Worm (Caenorhabditis elegans) whole organism, young adult: ENCODE data around the gene F07C6.4.

Source experiments
- B0019.2 ChIP-seq: fragments of 200-800 bp; sonication (Bioruptor generic); conservative IDR thresholded peaks from 2 replicates; pipeline ENCODE4 v1.3.6; 2022; ENCODE audit warnings: missing genetic modification reagents, missing genetic modification characterization, missing compliant biosample characterization
- B0035.1 ChIP-seq: sonication (generic microtip); optimal IDR thresholded peaks from 2 replicates; lab custom pipeline; 2016; ENCODE audit warnings: missing genetic modification characterization, mild to moderate bottlenecking, missing compliant biosample characterization, missing genotype, missing genetic modification reagents
- D2030.7 ChIP-seq: fragments of 200-800 bp; sonication (Bioruptor generic); IDR thresholded peaks from 2 replicates; pipeline ENCODE4 v1.3.6; 2022; ENCODE audit warnings: missing genetic modification reagents, missing genetic modification characterization, missing compliant biosample characterization
- F10E7.11 ChIP-seq: sonication (generic microtip); optimal IDR thresholded peaks from 2 replicates; lab custom pipeline; 2017; ENCODE audit warnings: mild to moderate bottlenecking, missing genetic modification characterization, moderate library complexity, missing compliant biosample characterization
- F33H1.4 ChIP-seq: fragments of 200-800 bp; sonication (Bioruptor generic); IDR thresholded peaks from 2 replicates; pipeline ENCODE4 v1.3.6; 2022; ENCODE audit warnings: missing genetic modification reagents, missing genetic modification characterization, missing compliant biosample characterization
- F37B4.10 ChIP-seq: fragments of 200-800 bp; sonication (Bioruptor generic); IDR thresholded peaks from 2 replicates; pipeline ENCODE4 v1.3.6; 2022; ENCODE audit warnings: missing genetic modification characterization, missing compliant biosample characterization
- F39B2.1 ChIP-seq: fragments of 200-800 bp; sonication (Bioruptor generic); IDR thresholded peaks from 2 replicates; pipeline ENCODE4 v1.3.6; 2022; ENCODE audit warnings: missing genetic modification reagents, missing genetic modification characterization, missing compliant biosample characterization
- F52B5.7 ChIP-seq: sonication (generic microtip); optimal IDR thresholded peaks from 2 replicates; lab custom pipeline; 2016; ENCODE audit warnings: mild to moderate bottlenecking, missing genetic modification characterization, missing compliant biosample characterization
- F55B11.4 ChIP-seq: sonication (generic microtip); optimal IDR thresholded peaks from 2 replicates; lab custom pipeline; 2016; ENCODE audit warnings: missing compliant biosample characterization, missing genetic modification characterization, borderline replicate concordance; ENCODE audit not compliant: insufficient read depth
- F57C9.4 ChIP-seq: sonication (generic microtip); optimal IDR thresholded peaks from 2 replicates; lab custom pipeline; 2017; ENCODE audit warnings: mild to moderate bottlenecking, missing genetic modification characterization, missing compliant biosample characterization
- Y53F4B.3 ChIP-seq: fragments of 200-800 bp; sonication (Bioruptor generic); IDR thresholded peaks from 2 replicates; pipeline ENCODE4 v1.3.6; 2022; ENCODE audit warnings: missing genetic modification reagents, missing genetic modification characterization, missing compliant biosample characterization
- Y53G8AR.9 ChIP-seq: fragments of 200-800 bp; sonication (Bioruptor generic); conservative IDR thresholded peaks from 2 replicates; pipeline ENCODE4 v1.3.6; 2022; ENCODE audit warnings: missing genetic modification reagents, missing genetic modification characterization, missing compliant biosample characterization
- Y67H2A.10 ChIP-seq: fragments of 200-800 bp; sonication (Bioruptor generic); conservative IDR thresholded peaks from 2 replicates; pipeline ENCODE4 v1.3.6; 2022; ENCODE audit warnings: missing genetic modification reagents, missing genetic modification characterization, missing compliant biosample characterization
- Y79H2A.3 ChIP-seq: fragments of 200-800 bp; sonication (Bioruptor generic); conservative IDR thresholded peaks from 2 replicates; pipeline ENCODE4 v1.3.6; 2022; ENCODE audit warnings: missing genetic modification reagents, missing genetic modification characterization, missing compliant biosample characterization
- ZK185.1 ChIP-seq: sonication (generic microtip); optimal IDR thresholded peaks from 2 replicates; lab custom pipeline; 2016; ENCODE audit warnings: mild to moderate bottlenecking, missing genetic modification characterization, missing compliant biosample characterization; ENCODE audit not compliant: poor library complexity, severe bottlenecking
- attf-6 ChIP-seq: fragments of 200-800 bp; sonication (Bioruptor generic); IDR thresholded peaks from 2 replicates; pipeline ENCODE4 v1.3.6; 2022; ENCODE audit warnings: missing genetic modification reagents, missing genetic modification characterization, missing compliant biosample characterization
- cebp-1 ChIP-seq, 2 experiments: fragments of 200-800 bp in 1 of 2; sonication (Bioruptor generic) in 1 of 2; sonication (generic microtip) in 1 of 2; IDR thresholded peaks in 1 of 2; optimal IDR thresholded peaks in 1 of 2; 2 replicates each; pipeline versions ENCODE4 v1.3.6 to Lab custom; 2017 to 2022; ENCODE audit warnings: missing compliant biosample characterization in 2 of 2, missing genetic modification characterization in 2 of 2, mild to moderate bottlenecking in 1 of 2, missing genetic modification reagents in 1 of 2, moderate library complexity in 1 of 2
- cebp-2 ChIP-seq: fragments of 200-800 bp; sonication (Bioruptor generic); IDR thresholded peaks from 2 replicates; pipeline ENCODE4 v1.3.6; 2022; ENCODE audit warnings: missing genetic modification characterization, missing compliant biosample characterization
- ceh-79 ChIP-seq: sonication (generic microtip); optimal IDR thresholded peaks from 2 replicates; lab custom pipeline; 2017; ENCODE audit warnings: mild to moderate bottlenecking, missing genetic modification characterization, missing compliant biosample characterization
- chd-7 ChIP-seq: sonication (generic microtip); optimal IDR thresholded peaks from 2 replicates; lab custom pipeline; 2016; ENCODE audit warnings: mild to moderate bottlenecking, missing genetic modification characterization, moderate library complexity, missing compliant biosample characterization
- dpl-1 ChIP-seq: fragments of 150-350 bp; optimal IDR thresholded peaks from 2 replicates; lab custom pipeline; 2014; ENCODE audit warnings: missing biosample characterization, missing genetic modification reagents, missing genetic modification characterization
- ekl-4 ChIP-seq: fragments of 200-800 bp; sonication (Bioruptor generic); IDR thresholded peaks from 2 replicates; pipeline ENCODE4 v1.3.6; 2022; ENCODE audit warnings: missing genetic modification reagents, missing genetic modification characterization, missing compliant biosample characterization
- ets-4 ChIP-seq: fragments of 200-800 bp; sonication (Bioruptor generic); optimal IDR thresholded peaks from 2 replicates; lab custom pipeline; 2018; ENCODE audit warnings: mild to moderate bottlenecking, missing genetic modification characterization, missing compliant biosample characterization
- gei-17 ChIP-seq: fragments of 200-800 bp; sonication (Bioruptor generic); optimal IDR thresholded peaks from 2 replicates; lab custom pipeline; 2018; ENCODE audit warnings: mild to moderate bottlenecking, missing genetic modification characterization, missing compliant biosample characterization
- hlh-12 ChIP-seq: sonication (generic microtip); optimal IDR thresholded peaks from 2 replicates; lab custom pipeline; 2016; ENCODE audit warnings: missing genetic modification characterization, missing compliant biosample characterization
- hrde-1 ChIP-seq: sonication (generic microtip); optimal IDR thresholded peaks from 2 replicates; lab custom pipeline; 2016; ENCODE audit warnings: missing genetic modification characterization, mild to moderate bottlenecking, missing compliant biosample characterization, moderate library complexity, missing genotype, missing genetic modification reagents, borderline replicate concordance
- lag-1 ChIP-seq: fragments of 200-800 bp; sonication (Bioruptor generic); IDR thresholded peaks from 2 replicates; pipeline ENCODE4 v1.3.6; 2022; ENCODE audit warnings: missing genetic modification reagents, missing genetic modification characterization, missing compliant biosample characterization
- let-607 ChIP-seq, 2 experiments: fragments of 200-800 bp in 1 of 2; sonication (Bioruptor generic) in 1 of 2; sonication (generic microtip) in 1 of 2; optimal IDR thresholded peaks; 2 replicates each; lab custom pipeline; 2016 to 2018; ENCODE audit warnings: mild to moderate bottlenecking in 2 of 2, missing compliant biosample characterization in 2 of 2, missing genetic modification characterization in 2 of 2, moderate library complexity in 2 of 2, missing genotype in 1 of 2
- lin-54 ChIP-seq: fragments of 200-800 bp; sonication (Bioruptor generic); optimal IDR thresholded peaks from 2 replicates; lab custom pipeline; 2018; ENCODE audit warnings: mild to moderate bottlenecking, missing genetic modification characterization, missing compliant biosample characterization
- lsl-1 ChIP-seq: fragments of 200-800 bp; sonication (Bioruptor generic); optimal IDR thresholded peaks from 2 replicates; lab custom pipeline; 2018; ENCODE audit warnings: mild to moderate bottlenecking, missing genetic modification characterization, moderate library complexity, missing compliant biosample characterization
- madf-10 ChIP-seq: sonication (generic microtip); optimal IDR thresholded peaks from 2 replicates; lab custom pipeline; 2016; ENCODE audit warnings: mild to moderate bottlenecking, missing genetic modification characterization, missing compliant biosample characterization
- madf-6 ChIP-seq: fragments of 200-800 bp; sonication (Bioruptor generic); IDR thresholded peaks from 2 replicates; pipeline ENCODE4 v1.3.6; 2022; ENCODE audit warnings: missing genetic modification reagents, missing genetic modification characterization, missing compliant biosample characterization
- madf-8 ChIP-seq: fragments of 200-800 bp; sonication (Bioruptor generic); conservative IDR thresholded peaks from 2 replicates; pipeline ENCODE4 v1.3.6; 2022; ENCODE audit warnings: missing genetic modification reagents, missing genetic modification characterization, missing compliant biosample characterization
- mes-4 ChIP-seq: sonication (generic microtip); optimal IDR thresholded peaks from 2 replicates; lab custom pipeline; 2016; ENCODE audit warnings: missing genotype, missing genetic modification characterization, missing compliant biosample characterization
- nfyb-1 ChIP-seq: fragments of 200-800 bp; sonication (Bioruptor generic); IDR thresholded peaks from 2 replicates; pipeline ENCODE4 v1.3.6; 2022; ENCODE audit warnings: missing genetic modification reagents, missing genetic modification characterization, missing compliant biosample characterization
- nhr-90 ChIP-seq: sonication (generic microtip); optimal IDR thresholded peaks from 2 replicates; lab custom pipeline; 2016; ENCODE audit warnings: missing genotype, mild to moderate bottlenecking, missing genetic modification characterization, missing compliant biosample characterization
- rcor-1 ChIP-seq: fragments of 200-800 bp; sonication (Bioruptor generic); IDR thresholded peaks from 2 replicates; pipeline ENCODE4 v1.3.6; 2022; ENCODE audit warnings: missing genetic modification reagents, missing genetic modification characterization, missing compliant biosample characterization
- repo-1 ChIP-seq: sonication (generic microtip); optimal IDR thresholded peaks from 2 replicates; lab custom pipeline; 2017; ENCODE audit warnings: mild to moderate bottlenecking, missing genetic modification characterization, missing compliant biosample characterization
- rpc-1 ChIP-seq, 2 experiments: fragments of 150-350 bp in 1 of 2; sonication (generic microtip) in 1 of 2; optimal IDR thresholded peaks; 2 replicates each; lab custom pipeline; 2014 to 2018; ENCODE audit warnings: missing biosample characterization in 1 of 2, missing genetic modification characterization in 1 of 2, missing genetic modification reagents in 1 of 2, missing genotype in 1 of 2
- sdz-38 ChIP-seq: sonication (generic microtip); optimal IDR thresholded peaks from 2 replicates; lab custom pipeline; 2016; ENCODE audit warnings: missing genotype, missing genetic modification characterization, missing compliant biosample characterization
- snpc-1.3 ChIP-seq: sonication (generic microtip); optimal IDR thresholded peaks from 2 replicates; lab custom pipeline; 2017; ENCODE audit warnings: missing genetic modification characterization, mild to moderate bottlenecking, missing compliant biosample characterization, antibody characterized with exemption, moderate library complexity, missing genotype, missing genetic modification reagents; ENCODE audit not compliant: insufficient read depth
- snpc-3.4 ChIP-seq: sonication (generic microtip); optimal IDR thresholded peaks from 2 replicates; lab custom pipeline; 2017; ENCODE audit warnings: missing genetic modification characterization, mild to moderate bottlenecking, missing compliant biosample characterization, antibody characterized with exemption, moderate library complexity, missing genotype, missing genetic modification reagents
- tbp1 ChIP-seq: fragments of 200-800 bp; sonication (Bioruptor generic); optimal IDR thresholded peaks from 2 replicates; lab custom pipeline; 2018; ENCODE audit warnings: mild to moderate bottlenecking, missing genetic modification characterization, missing compliant biosample characterization
- tbx-9 ChIP-seq: sonication (generic microtip); optimal IDR thresholded peaks from 2 replicates; lab custom pipeline; 2016; ENCODE audit warnings: borderline replicate concordance, missing genetic modification characterization, inconsistent platforms, missing compliant biosample characterization
- tlf-1 ChIP-seq: fragments of 200-800 bp; sonication (Bioruptor generic); optimal IDR thresholded peaks from 2 replicates; lab custom pipeline; 2018; ENCODE audit warnings: mild to moderate bottlenecking, missing genetic modification characterization, missing compliant biosample characterization
- xnd-1 ChIP-seq: sonication (generic microtip); optimal IDR thresholded peaks from 2 replicates; lab custom pipeline; 2016; ENCODE audit warnings: missing genotype, missing genetic modification reagents, missing genetic modification characterization, missing compliant biosample characterization
- ztf-3 ChIP-seq: fragments of 200-800 bp; sonication (Bioruptor generic); optimal IDR thresholded peaks from 2 replicates; lab custom pipeline; 2018; ENCODE audit warnings: mild to moderate bottlenecking, missing genetic modification characterization, missing compliant biosample characterization

The F07C6.4 gene

DNA sequence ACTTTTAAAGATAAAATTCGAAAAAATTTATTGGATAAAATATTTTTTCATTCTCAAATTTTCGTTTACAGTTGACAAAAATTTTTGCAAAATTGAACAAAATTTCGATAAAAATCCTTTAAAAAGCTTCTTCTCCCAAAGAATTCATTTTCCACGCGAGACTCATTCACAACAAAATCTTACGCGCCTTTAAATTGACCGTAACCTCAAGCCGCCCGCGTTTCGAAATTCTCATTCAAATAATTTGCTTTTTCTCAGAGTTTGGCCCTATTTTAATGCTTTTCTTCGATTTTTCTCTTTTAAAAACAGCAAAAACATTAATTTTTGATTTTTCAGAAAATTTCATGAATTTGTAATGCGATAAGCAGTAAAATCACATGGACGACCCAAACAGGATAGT, at the start of gene F07C6.4:
F07C6.4 (plus strand) TSS at position 330 of the 400 bp plus-strand sequence.
- TF ChIP-seq nfyb-1 (no peak), nhr-90 (tag; lab: Kevin White, UChicago) (no peak), dpl-1 (GFP tag; lab: Kevin White, UChicago) (no peak), snpc-1.3 (tag; lab: Kevin White, UChicago) (peak; percentile 35), rcor-1 (GFP tag; lab: Robert Waterston, UW) (no peak), D2030.7 (GFP tag; lab: Robert Waterston, UW) (peak; percentile 42; the same call in 1 of the 2 replicates), gei-17 (GFP tag; lab: Kevin White, UChicago) (no peak), tbx-9 (tag; lab: Kevin White, UChicago) (no peak), Y67H2A.10 (no peak), tlf-1 (no peak), ztf-3 (GFP tag; lab: Kevin White, UChicago) (no peak), tbp1 (no peak), ZK185.1 (tag; lab: Kevin White, UChicago) (no peak), cebp-1 (GFP tag; IDR thresholded peaks at IDR 0.05; lab: Robert Waterston, UW) (no peak), cebp-1 (tag; optimal IDR thresholded peaks at IDR 0.05; lab: Kevin White, UChicago) (no peak), hlh-12 (tag; lab: Kevin White, UChicago) (no peak), F37B4.10 (GFP tag; lab: Robert Waterston, UW) (no peak), ets-4 (GFP tag; lab: Kevin White, UChicago) (no peak), lin-54 (GFP tag; lab: Kevin White, UChicago) (peak; percentile 4), B0035.1 (no peak), lsl-1 (GFP tag; lab: Kevin White, UChicago) (peak; percentile 88), Y53F4B.3 (GFP tag; lab: Robert Waterston, UW) (no peak), lag-1 (GFP tag; lab: Robert Waterston, UW) (no peak), madf-6 (GFP tag; lab: Robert Waterston, UW) (peak; percentile 90), ekl-4 (GFP tag; lab: Robert Waterston, UW) (no peak), rpc-1 (optimal IDR thresholded peaks at IDR 0.05; lab: Kevin White, UChicago) (no peak), rpc-1 (tag; optimal IDR thresholded peaks at IDR 0.05; lab: Kevin White, UChicago) (no peak), cebp-2 (no peak), F10E7.11 (tag; lab: Kevin White, UChicago) (no peak), madf-10 (tag; lab: Kevin White, UChicago) (no peak), Y53G8AR.9 (GFP tag; lab: Robert Waterston, UW) (no peak), let-607 (tag; optimal IDR thresholded peaks at IDR 0.05; lab: Kevin White, UChicago) (no peak), snpc-3.4 (tag; lab: Kevin White, UChicago) (peak; percentile 5), ceh-79 (tag; lab: Kevin White, UChicago) (no peak), chd-7 (tag; lab: Kevin White, UChicago) (no peak), mes-4 (tag; lab: Kevin White, UChicago) (no peak), F33H1.4 (GFP tag; lab: Robert Waterston, UW) (peak; percentile 85), attf-6 (GFP tag; lab: Robert Waterston, UW) (0 out of 2 replicates have a peak, but pooled peaks have one; percentile 10), hrde-1 (tag; lab: Kevin White, UChicago) (no peak), sdz-38 (tag; lab: Kevin White, UChicago) (no peak), Y79H2A.3 (no peak), F57C9.4 (tag; lab: Kevin White, UChicago) (no peak), repo-1 (no peak), F39B2.1 (GFP tag; lab: Robert Waterston, UW) (no peak), B0019.2 (GFP tag; lab: Robert Waterston, UW) (no peak), madf-8 (GFP tag; lab: Robert Waterston, UW) (peak; percentile 52), F55B11.4 (tag; lab: Kevin White, UChicago) (no peak), xnd-1 (peak; percentile 85), F52B5.7 (tag; lab: Kevin White, UChicago) (no peak)
